Worm (Caenorhabditis elegans) whole organism, L2 larva: Measurements from ENCODE around the gene skr-20.

Source experiments
- ama-1 ChIP-seq: fragments of 150-350 bp; optimal IDR thresholded peaks from 2 replicates; lab custom pipeline; 2018; ENCODE audit warnings: inconsistent platforms
- ceh-82 ChIP-seq: fragments of 150-350 bp; optimal IDR thresholded peaks from 2 replicates; lab custom pipeline; 2014; ENCODE audit warnings: missing biosample characterization, missing genetic modification characterization
- lin-13 ChIP-seq: fragments of 150-350 bp; optimal IDR thresholded peaks from 2 replicates; lab custom pipeline; 2014; ENCODE audit warnings: missing biosample characterization, missing genetic modification reagents, missing genetic modification characterization
- nhr-11 ChIP-seq: fragments of 150-350 bp; optimal IDR thresholded peaks from 2 replicates; lab custom pipeline; 2014; ENCODE audit warnings: missing biosample characterization, missing genetic modification characterization
- nhr-237 ChIP-seq: fragments of 150-350 bp; optimal IDR thresholded peaks from 2 replicates; lab custom pipeline; 2014; ENCODE audit warnings: missing biosample characterization, missing genetic modification characterization
- nhr-25 ChIP-seq: fragments of 150-350 bp; sonication (generic microtip); optimal IDR thresholded peaks from 3 replicates; lab custom pipeline; 2014; ENCODE audit warnings: missing biosample characterization, missing genetic modification characterization

- no peak for TF ChIP-seq nhr-237 (tag; lab: Kevin White, UChicago)
- no peak for TF ChIP-seq ama-1 (lab: Kevin White, UChicago)
- TF ChIP-seq nhr-25 (tag; lab: Kevin White, UChicago): no peak
- TF ChIP-seq ceh-82 (tag; lab: Kevin White, UChicago): no peak
- TF ChIP-seq lin-13: no peak
- no peak for TF ChIP-seq nhr-11 (tag; lab: Kevin White, UChicago)
These were observed 14.9 kb upstream of the skr-20 start, which contains the start of gene K08H2.4 for ce11 chrX:13238197-13238596.
